Fruit fly (Drosophila melanogaster) whole organism, embryonic: ENCODE results near the gene CG7991.
A peak's percentile ranks its signal among the peaks of the same experiment; 100 is the strongest.

Experiments used
- Aef1 ChIP-seq: fragments of 200-800 bp; sonication (Bioruptor generic); IDR thresholded peaks from 3 replicates; pipeline ENCODE4 v1.3.6; 2022; ENCODE audit warnings: missing biosample characterization, missing genetic modification characterization
- Atf3 ChIP-seq: fragments of 200-800 bp; sonication (Bioruptor generic); optimal IDR thresholded peaks from 3 replicates; lab custom pipeline; 2016; ENCODE audit warnings: missing biosample characterization, missing genetic modification characterization
- BEAF-32 ChIP-seq: fragments of 200-800 bp; sonication (Bioruptor generic); optimal IDR thresholded peaks from 3 replicates; lab custom pipeline; 2017; ENCODE audit warnings: missing biosample characterization, missing genetic modification characterization, mild to moderate bottlenecking, moderate library complexity, missing genetic modification reagents
- Blimp-1 ChIP-seq: fragments of 200-800 bp; sonication (Bioruptor generic); optimal IDR thresholded peaks from 3 replicates; lab custom pipeline; 2018; ENCODE audit warnings: missing biosample characterization, missing genetic modification characterization, mild to moderate bottlenecking, moderate library complexity, missing genetic modification reagents
- CG10274 ChIP-seq: fragments of 200-800 bp; sonication (Bioruptor generic); optimal IDR thresholded peaks from 3 replicates; lab custom pipeline; 2017; ENCODE audit warnings: missing biosample characterization, mild to moderate bottlenecking, missing genetic modification characterization
- CG10431 ChIP-seq: fragments of 200-800 bp; sonication (Bioruptor generic); optimal IDR thresholded peaks from 3 replicates; lab custom pipeline; 2018; ENCODE audit warnings: missing biosample characterization, mild to moderate bottlenecking, missing genetic modification characterization
- CG10543 ChIP-seq: fragments of 200-800 bp; sonication (Bioruptor generic); optimal IDR thresholded peaks from 3 replicates; lab custom pipeline; 2017; ENCODE audit warnings: missing biosample characterization, mild to moderate bottlenecking, missing genetic modification characterization, moderate library complexity
- CG11723 ChIP-seq: fragments of 200-800 bp; sonication (Bioruptor generic); optimal IDR thresholded peaks from 2 replicates; lab custom pipeline; 2017; ENCODE audit warnings: missing biosample characterization, mild to moderate bottlenecking, missing genetic modification characterization
- CG12155 ChIP-seq: fragments of 200-800 bp; sonication (Bioruptor generic); optimal IDR thresholded peaks from 3 replicates; lab custom pipeline; 2016; ENCODE audit warnings: missing biosample characterization, missing genetic modification characterization
- CG13123 ChIP-seq: fragments of 200-800 bp; sonication (Bioruptor generic); optimal IDR thresholded peaks from 2 replicates; lab custom pipeline; 2016; ENCODE audit warnings: missing biosample characterization, missing genetic modification characterization
- CG13775 ChIP-seq: fragments of 200-800 bp; sonication (Bioruptor generic); optimal IDR thresholded peaks from 3 replicates; lab custom pipeline; 2017; ENCODE audit warnings: missing biosample characterization, mild to moderate bottlenecking, missing genetic modification characterization
- CG15696 ChIP-seq: fragments of 200-800 bp; sonication (Bioruptor generic); optimal IDR thresholded peaks from 2 replicates; lab custom pipeline; 2019; ENCODE audit warnings: missing biosample characterization, mild to moderate bottlenecking, missing genetic modification characterization, moderate library complexity
- CG1647 ChIP-seq: fragments of 200-800 bp; sonication (Bioruptor generic); optimal IDR thresholded peaks from 3 replicates; lab custom pipeline; 2016; ENCODE audit warnings: missing biosample characterization, missing genetic modification characterization
- CG17359 ChIP-seq: fragments of 200-800 bp; sonication (Bioruptor generic); optimal IDR thresholded peaks from 3 replicates; lab custom pipeline; 2018; ENCODE audit warnings: missing biosample characterization, mild to moderate bottlenecking, missing genetic modification characterization, moderate library complexity
- CG17612 ChIP-seq: fragments of 200-800 bp; sonication (Bioruptor generic); IDR thresholded peaks from 2 replicates; pipeline ENCODE4 v1.3.6; 2022; ENCODE audit warnings: missing biosample characterization, missing genetic modification characterization
- CG30403 ChIP-seq: fragments of 200-800 bp; sonication (Bioruptor generic); optimal IDR thresholded peaks from 3 replicates; lab custom pipeline; 2016; ENCODE audit warnings: missing biosample characterization, missing genetic modification characterization
- CG33557 ChIP-seq: fragments of 200-800 bp; sonication (Bioruptor generic); optimal IDR thresholded peaks from 2 replicates; lab custom pipeline; 2019; ENCODE audit warnings: missing biosample characterization, mild to moderate bottlenecking, missing genetic modification characterization, moderate library complexity
- CG6272 ChIP-seq: fragments of 200-800 bp; sonication (Bioruptor generic); IDR thresholded peaks from 2 replicates; pipeline ENCODE4 v1.3.6; 2022; ENCODE audit warnings: missing biosample characterization, missing genetic modification characterization
- CG6683 ChIP-seq: fragments of 200-800 bp; sonication (Bioruptor generic); optimal IDR thresholded peaks from 2 replicates; lab custom pipeline; 2017; ENCODE audit warnings: missing biosample characterization, mild to moderate bottlenecking, missing genetic modification characterization, missing genetic modification reagents
- CG8478 ChIP-seq: fragments of >200 bp; optimal IDR thresholded peaks from 2 replicates; lab custom pipeline; 2018
- CG9437 ChIP-seq: fragments of 200-800 bp; sonication (Bioruptor generic); optimal IDR thresholded peaks from 2 replicates; lab custom pipeline; 2018; ENCODE audit warnings: missing biosample characterization, mild to moderate bottlenecking, missing genetic modification characterization
- CG9932 ChIP-seq: fragments of 200-800 bp; sonication (Bioruptor generic); IDR thresholded peaks from 2 replicates; pipeline ENCODE4 v1.3.6; 2022; ENCODE audit warnings: missing biosample characterization, missing genetic modification characterization
- CTCF ChIP-seq: fragments of 200-800 bp; sonication (Bioruptor generic); optimal IDR thresholded peaks from 2 replicates; lab custom pipeline; 2017; ENCODE audit warnings: missing biosample characterization, mild to moderate bottlenecking, missing genetic modification characterization, moderate library complexity
- Chrac-16 ChIP-seq: fragments of 200-800 bp; sonication (Bioruptor generic); optimal IDR thresholded peaks from 3 replicates; lab custom pipeline; 2016; ENCODE audit warnings: missing biosample characterization, missing genetic modification characterization
- Dref ChIP-seq: fragments of 200-800 bp; sonication (Bioruptor generic); IDR thresholded peaks from 2 replicates; pipeline ENCODE4 v1.3.6; 2022; ENCODE audit warnings: missing biosample characterization, missing genetic modification characterization
- Fer1 ChIP-seq: fragments of 200-800 bp; sonication (Bioruptor generic); optimal IDR thresholded peaks from 2 replicates; lab custom pipeline; 2017; ENCODE audit warnings: missing biosample characterization, mild to moderate bottlenecking, missing genetic modification characterization
- HLH54F ChIP-seq: fragments of 200-800 bp; sonication (Bioruptor generic); optimal IDR thresholded peaks from 3 replicates; lab custom pipeline; 2016; ENCODE audit warnings: missing biosample characterization, missing genetic modification characterization
- Lpt ChIP-seq: fragments of >200 bp; optimal IDR thresholded peaks from 2 replicates; lab custom pipeline; 2018; ENCODE audit warnings: missing biosample characterization, missing genetic modification characterization
- Max ChIP-seq: fragments of 200-800 bp; sonication (Bioruptor generic); optimal IDR thresholded peaks from 2 replicates; lab custom pipeline; 2016; ENCODE audit warnings: missing biosample characterization, mild to moderate bottlenecking, missing genetic modification characterization
- NC2β ChIP-seq: fragments of 200-800 bp; sonication (Bioruptor generic); optimal IDR thresholded peaks from 2 replicates; lab custom pipeline; 2016; ENCODE audit warnings: missing biosample characterization, missing genetic modification characterization
- Nf-YA ChIP-seq: fragments of 200-800 bp; sonication (Bioruptor generic); IDR thresholded peaks from 2 replicates; pipeline ENCODE4 v1.3.6; 2022; ENCODE audit warnings: missing biosample characterization, missing genetic modification characterization
- Ptx1 ChIP-seq: fragments of 200-800 bp; sonication (Bioruptor generic); IDR thresholded peaks from 2 replicates; pipeline ENCODE4 v1.3.6; 2022; ENCODE audit warnings: missing biosample characterization, missing genetic modification characterization
- Ravus ChIP-seq: fragments of 200-800 bp; sonication (Bioruptor generic); IDR thresholded peaks from 2 replicates; pipeline ENCODE4 v1.3.6; 2022; ENCODE audit warnings: missing biosample characterization, missing genetic modification characterization
- Rfx ChIP-seq: fragments of 200-800 bp; sonication (Bioruptor generic); IDR thresholded peaks from 2 replicates; pipeline ENCODE4 v1.3.6; 2022; ENCODE audit warnings: missing biosample characterization, missing genetic modification characterization
- Sin3A ChIP-seq: fragments of >200 bp; optimal IDR thresholded peaks from 2 replicates; lab custom pipeline; 2018
- Sry-δ ChIP-seq: fragments of 200-800 bp; sonication (Bioruptor generic); optimal IDR thresholded peaks from 2 replicates; lab custom pipeline; 2016; ENCODE audit warnings: missing biosample characterization, missing genetic modification characterization
- bigmax ChIP-seq: fragments of 200-800 bp; sonication (Bioruptor generic); optimal IDR thresholded peaks from 2 replicates; lab custom pipeline; 2018; ENCODE audit warnings: missing biosample characterization, mild to moderate bottlenecking, missing genetic modification characterization
- bsh ChIP-seq, 2 experiments: fragments of 200-800 bp; sonication (Bioruptor generic); optimal IDR thresholded peaks; 2 replicates each; lab custom pipeline; 2017 to 2018; ENCODE audit warnings: mild to moderate bottlenecking in 2 of 2, missing biosample characterization in 2 of 2, missing genetic modification characterization in 2 of 2, moderate library complexity in 1 of 2
- da ChIP-seq: fragments of 200-800 bp; sonication (Bioruptor generic); optimal IDR thresholded peaks from 2 replicates; lab custom pipeline; 2016; ENCODE audit warnings: missing biosample characterization, missing genetic modification characterization
- dm ChIP-seq: fragments of 200-800 bp; sonication (Bioruptor generic); optimal IDR thresholded peaks from 3 replicates; lab custom pipeline; 2016; ENCODE audit warnings: missing biosample characterization, missing genetic modification characterization
- gce ChIP-seq: fragments of 200-800 bp; sonication (Bioruptor generic); IDR thresholded peaks from 3 replicates; pipeline ENCODE4 v1.3.6; 2022; ENCODE audit warnings: missing biosample characterization, missing genetic modification characterization
- insv ChIP-seq, 2 experiments: fragments of 200-800 bp; sonication (Bioruptor generic); optimal IDR thresholded peaks; 3 replicates each; lab custom pipeline; 2016 to 2018; ENCODE audit warnings: missing biosample characterization in 2 of 2, missing genetic modification characterization in 2 of 2
- lbe ChIP-seq: fragments of 200-800 bp; sonication (Bioruptor generic); optimal IDR thresholded peaks from 2 replicates; lab custom pipeline; 2016; ENCODE audit warnings: missing biosample characterization, mild to moderate bottlenecking, missing genetic modification characterization
- nau ChIP-seq: fragments of 200-800 bp; sonication (Bioruptor generic); optimal IDR thresholded peaks from 3 replicates; lab custom pipeline; 2017; ENCODE audit warnings: missing biosample characterization, mild to moderate bottlenecking, missing genetic modification characterization, missing genetic modification reagents
- odd ChIP-seq: fragments of 200-800 bp; sonication (Bioruptor generic); optimal IDR thresholded peaks from 2 replicates; lab custom pipeline; 2017; ENCODE audit warnings: missing biosample characterization, mild to moderate bottlenecking, missing genetic modification characterization
- pho ChIP-seq: fragments of 200-800 bp; sonication (Bioruptor generic); optimal IDR thresholded peaks from 2 replicates; lab custom pipeline; 2016; ENCODE audit warnings: missing biosample characterization, missing genetic modification characterization
- shn ChIP-seq: fragments of 200-800 bp; sonication (Bioruptor generic); optimal IDR thresholded peaks from 3 replicates; lab custom pipeline; 2016; ENCODE audit warnings: missing biosample characterization, missing genetic modification characterization
- sisA ChIP-seq: fragments of 200-800 bp; sonication (Bioruptor generic); IDR thresholded peaks from 2 replicates; pipeline ENCODE4 v1.3.6; 2022; ENCODE audit warnings: missing biosample characterization, missing genetic modification characterization
- slbo ChIP-seq: fragments of 200-800 bp; sonication (Bioruptor generic); IDR thresholded peaks from 2 replicates; pipeline ENCODE4 v1.3.6; 2022; ENCODE audit warnings: missing biosample characterization, missing genetic modification characterization
- tup ChIP-seq: fragments of 200-800 bp; sonication (Bioruptor generic); optimal IDR thresholded peaks from 2 replicates; lab custom pipeline; 2016; ENCODE audit warnings: missing biosample characterization, mild to moderate bottlenecking, missing genetic modification characterization, moderate library complexity
- z ChIP-seq: fragments of 200-800 bp; sonication (Bioruptor generic); IDR thresholded peaks from 3 replicates; pipeline ENCODE4 v1.3.6; 2022; ENCODE audit warnings: missing biosample characterization, missing genetic modification characterization

Gene CG7991

DNA sequence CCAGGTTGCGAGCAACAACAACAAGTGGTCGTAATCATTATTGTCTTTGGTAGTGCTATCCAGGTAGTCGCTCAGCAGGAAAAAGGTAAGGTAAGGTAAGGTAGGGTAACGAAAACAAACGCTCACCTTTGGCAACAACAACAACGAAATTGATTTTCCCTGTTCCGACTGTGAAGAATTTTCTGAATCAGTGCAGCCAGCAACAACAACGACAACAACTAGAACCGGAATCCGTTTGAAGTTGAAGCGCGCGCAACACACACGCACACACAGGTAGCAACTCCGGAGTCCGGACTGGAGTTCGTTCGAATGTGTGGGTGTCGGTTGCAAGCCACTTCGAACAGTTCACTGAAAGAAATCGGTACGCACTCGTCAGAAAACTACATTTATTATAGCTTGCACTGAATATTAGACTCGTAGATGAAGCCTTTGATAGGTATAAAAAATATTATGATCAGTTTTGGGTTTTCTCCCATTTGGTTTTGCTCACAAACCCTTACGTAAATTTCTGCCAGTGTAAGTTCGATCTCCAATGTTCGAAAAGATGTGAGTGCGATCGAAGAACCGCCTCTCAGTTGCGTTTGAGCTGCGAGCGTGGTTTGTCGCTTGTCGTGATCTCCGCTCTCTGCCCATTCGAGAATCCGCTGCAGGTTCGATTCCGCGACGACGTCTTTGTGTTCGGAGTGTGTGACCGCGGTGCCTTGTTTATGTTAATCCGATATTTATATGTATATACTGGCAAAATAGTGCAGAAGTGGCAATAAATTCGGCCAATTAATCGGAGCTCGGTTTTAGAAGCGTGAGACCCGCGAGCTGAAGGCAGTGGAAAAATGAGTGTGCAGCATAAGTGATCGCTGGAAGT, 72.1 kb downstream of the CG7991 start, which contains the start of gene CG13921 (continued):
- TF ChIP-seq HLH54F (GFP tag; lab: Kevin White, UChicago): peak; percentile 98
- TF ChIP-seq Sry-δ: peak; percentile 85
- TF ChIP-seq CG33557: peak; percentile 99
- peak; percentile 99 for TF ChIP-seq CG9932 (GFP tag; lab: Robert Waterston, UW)
- TF ChIP-seq pho (GFP tag; lab: Kevin White, UChicago): peak; percentile 97
- TF ChIP-seq CG6683 (GFP tag; lab: Kevin White, UChicago): peak; percentile 94
- no peak for TF ChIP-seq Sin3A (lab: Kevin White, UChicago)
- TF ChIP-seq shn (GFP tag; lab: Kevin White, UChicago): peak; percentile 98
- peak; percentile 92 for TF ChIP-seq CG9437 (GFP tag; lab: Kevin White, UChicago)
- TF ChIP-seq tup (GFP tag; lab: Kevin White, UChicago): peak; percentile 98
- peak; percentile 95 for TF ChIP-seq Ptx1 (GFP tag; lab: Robert Waterston, UW)
- TF ChIP-seq dm (GFP tag; lab: Kevin White, UChicago): peak; percentile 97
- peak; percentile 97 for TF ChIP-seq odd (GFP tag; lab: Kevin White, UChicago)
- TF ChIP-seq CG11723 (GFP tag; lab: Kevin White, UChicago): peak; percentile 96
- TF ChIP-seq Blimp-1 (GFP tag; lab: Kevin White, UChicago): peak; percentile 98
- TF ChIP-seq Fer1 (GFP tag; lab: Kevin White, UChicago): peak; percentile 97
- peak; percentile 99 for TF ChIP-seq Chrac-16
- peak; percentile 100 for TF ChIP-seq CG30403 (GFP tag; lab: Kevin White, UChicago)
- peak; percentile 98 to 99 for TF ChIP-seq bsh (GFP tag; optimal IDR thresholded peaks at IDR 0.05; lab: Kevin White, UChicago)
- peak; percentile 99 for TF ChIP-seq CG1647 (GFP tag; lab: Kevin White, UChicago)
- TF ChIP-seq Lpt (GFP tag; lab: Kevin White, UChicago): no peak
- TF ChIP-seq Ravus (GFP tag; lab: Robert Waterston, UW): peak; percentile 96
- TF ChIP-seq CG10274 (GFP tag; lab: Kevin White, UChicago): peak; percentile 95
- peak; percentile 100 for TF ChIP-seq sisA (GFP tag; lab: Robert Waterston, UW)
- TF ChIP-seq slbo (GFP tag; lab: Robert Waterston, UW): peak; percentile 99
- TF ChIP-seq CG15696: peak; percentile 100
- peak; percentile 99 for TF ChIP-seq CG6272 (GFP tag; lab: Robert Waterston, UW)
- TF ChIP-seq CG17612: peak; percentile 93
- TF ChIP-seq CG17359 (tag; lab: Kevin White, UChicago): peak; percentile 99
- TF ChIP-seq lbe (GFP tag; lab: Kevin White, UChicago): peak; percentile 98
- TF ChIP-seq gce (GFP tag; lab: Robert Waterston, UW): peak; percentile 98
- peak; percentile 99 for TF ChIP-seq CG13775 (GFP tag; lab: Kevin White, UChicago)
- TF ChIP-seq NC2β: peak; percentile 99
- TF ChIP-seq nau: no peak
- peak; percentile 91 for TF ChIP-seq CG10543 (GFP tag; lab: Kevin White, UChicago)
- peak; percentile 99 for TF ChIP-seq Rfx (GFP tag; lab: Robert Waterston, UW)
- TF ChIP-seq Nf-YA (GFP tag; lab: Robert Waterston, UW): peak; percentile 98
- peak; percentile 99 for TF ChIP-seq Max (GFP tag; lab: Kevin White, UChicago)
- TF ChIP-seq Aef1 (GFP tag; lab: Robert Waterston, UW): peak; percentile 99
- peak; percentile 63 for TF ChIP-seq bigmax (GFP tag; lab: Kevin White, UChicago)
- TF ChIP-seq CG12155 (GFP tag; lab: Kevin White, UChicago): peak; percentile 98
- TF ChIP-seq da: peak; percentile 97
- TF ChIP-seq Dref: peak; percentile 46
- peak; percentile 28 for TF ChIP-seq BEAF-32 (GFP tag; lab: Kevin White, UChicago)
- TF ChIP-seq z: peak; percentile 87
- TF ChIP-seq insv (GFP tag; optimal IDR thresholded peaks at IDR 0.05; lab: Kevin White, UChicago): peak; percentile 69 to 76
- peak; percentile 94 for TF ChIP-seq CG10431 (GFP tag; lab: Kevin White, UChicago)
- TF ChIP-seq CG13123 (GFP tag; lab: Kevin White, UChicago): peak; percentile 98
- TF ChIP-seq CG8478: no peak
- TF ChIP-seq Atf3 (GFP tag; lab: Kevin White, UChicago): peak; percentile 98
- TF ChIP-seq CTCF: peak; percentile 72
